Fruit fly (Drosophila melanogaster) whole organism, embryonic: ENCODE data around the gene Ctr1A.

Source experiments
- ATbp ChIP-seq: fragments of 200-800 bp; sonication (Bioruptor generic); optimal IDR thresholded peaks from 2 replicates; lab custom pipeline; 2017; ENCODE audit warnings: missing biosample characterization, mild to moderate bottlenecking, missing genetic modification characterization, missing genetic modification reagents
- Adf1 ChIP-seq: fragments of 200-800 bp; sonication (Bioruptor generic); IDR thresholded peaks from 2 replicates; pipeline ENCODE4 v1.3.6; 2022; ENCODE audit warnings: missing biosample characterization, missing genetic modification characterization
- Blimp-1 ChIP-seq: fragments of 200-800 bp; sonication (Bioruptor generic); optimal IDR thresholded peaks from 3 replicates; lab custom pipeline; 2018; ENCODE audit warnings: missing biosample characterization, missing genetic modification characterization, mild to moderate bottlenecking, moderate library complexity, missing genetic modification reagents
- CG10654 ChIP-seq: fragments of 200-800 bp; sonication (Bioruptor generic); optimal IDR thresholded peaks from 2 replicates; lab custom pipeline; 2016; ENCODE audit warnings: missing biosample characterization, missing genetic modification characterization
- CG11696 ChIP-seq: fragments of 200-800 bp; sonication (Bioruptor generic); IDR thresholded peaks from 2 replicates; pipeline ENCODE4 v1.3.6; 2022; ENCODE audit warnings: missing biosample characterization, missing genetic modification characterization
- CG12219 ChIP-seq: fragments of 200-800 bp; sonication (Bioruptor generic); optimal IDR thresholded peaks from 3 replicates; lab custom pipeline; 2018; ENCODE audit warnings: missing biosample characterization, mild to moderate bottlenecking, missing genetic modification characterization
- CG13624 ChIP-seq: fragments of 200-800 bp; sonication (Bioruptor generic); optimal IDR thresholded peaks from 2 replicates; lab custom pipeline; 2016; ENCODE audit warnings: missing biosample characterization, missing genetic modification characterization
- CG13775 ChIP-seq: fragments of 200-800 bp; sonication (Bioruptor generic); optimal IDR thresholded peaks from 3 replicates; lab custom pipeline; 2017; ENCODE audit warnings: missing biosample characterization, mild to moderate bottlenecking, missing genetic modification characterization
- CG14710 ChIP-seq: fragments of 200-800 bp; sonication (Bioruptor generic); optimal IDR thresholded peaks from 3 replicates; lab custom pipeline; 2019; ENCODE audit warnings: missing biosample characterization, mild to moderate bottlenecking, missing genetic modification characterization, moderate library complexity
- CG15073 ChIP-seq: fragments of 200-800 bp; sonication (Bioruptor generic); optimal IDR thresholded peaks from 2 replicates; lab custom pipeline; 2016; ENCODE audit warnings: missing biosample characterization, missing genetic modification characterization
- CG31365 ChIP-seq: fragments of 200-800 bp; sonication (Bioruptor generic); optimal IDR thresholded peaks from 2 replicates; lab custom pipeline; 2018; ENCODE audit warnings: missing biosample characterization, mild to moderate bottlenecking, missing genetic modification characterization
- CG3163 ChIP-seq: fragments of 200-800 bp; sonication (Bioruptor generic); optimal IDR thresholded peaks from 3 replicates; lab custom pipeline; 2016; ENCODE audit warnings: missing biosample characterization, missing genetic modification characterization
- CG3281 ChIP-seq: fragments of 200-800 bp; sonication (Bioruptor generic); optimal IDR thresholded peaks from 3 replicates; lab custom pipeline; 2017; ENCODE audit warnings: missing biosample characterization, mild to moderate bottlenecking, missing genetic modification characterization
- CG4360 ChIP-seq: fragments of 200-800 bp; sonication (Bioruptor generic); IDR thresholded peaks from 2 replicates; pipeline ENCODE4 v1.3.6; 2022; ENCODE audit warnings: missing biosample characterization, missing genetic modification characterization
- CG4707 ChIP-seq: fragments of 200-800 bp; sonication (Bioruptor generic); optimal IDR thresholded peaks from 2 replicates; lab custom pipeline; 2018; ENCODE audit warnings: missing biosample characterization, mild to moderate bottlenecking, missing genetic modification characterization, moderate library complexity
- CG6272 ChIP-seq: fragments of 200-800 bp; sonication (Bioruptor generic); IDR thresholded peaks from 2 replicates; pipeline ENCODE4 v1.3.6; 2022; ENCODE audit warnings: missing biosample characterization, missing genetic modification characterization
- CG7745 ChIP-seq: fragments of 200-800 bp; sonication (Bioruptor generic); optimal IDR thresholded peaks from 2 replicates; lab custom pipeline; 2018; ENCODE audit warnings: missing biosample characterization, mild to moderate bottlenecking, missing genetic modification characterization, moderate library complexity
- CG7786 ChIP-seq: fragments of 200-800 bp; sonication (Bioruptor generic); optimal IDR thresholded peaks from 2 replicates; lab custom pipeline; 2016; ENCODE audit warnings: missing biosample characterization, missing genetic modification characterization
- CG7839 ChIP-seq: fragments of 200-800 bp; sonication (Bioruptor generic); optimal IDR thresholded peaks from 3 replicates; lab custom pipeline; 2018; ENCODE audit warnings: missing biosample characterization, mild to moderate bottlenecking, missing genetic modification characterization, moderate library complexity
- CG8388 ChIP-seq: fragments of 200-800 bp; sonication (Bioruptor generic); optimal IDR thresholded peaks from 2 replicates; lab custom pipeline; 2019; ENCODE audit warnings: missing biosample characterization, mild to moderate bottlenecking, missing genetic modification characterization, moderate library complexity
- Chrac-16 ChIP-seq: fragments of 200-800 bp; sonication (Bioruptor generic); optimal IDR thresholded peaks from 3 replicates; lab custom pipeline; 2016; ENCODE audit warnings: missing biosample characterization, missing genetic modification characterization
- CkIIα-i1 ChIP-seq: fragments of 200-800 bp; sonication (Bioruptor generic); IDR thresholded peaks from 2 replicates; pipeline ENCODE4 v1.3.6; 2022; ENCODE audit warnings: missing biosample characterization, missing genetic modification characterization
- D19A ChIP-seq: fragments of 200-800 bp; optimal IDR thresholded peaks from 3 replicates; lab custom pipeline; 2019; ENCODE audit warnings: missing biosample characterization, mild to moderate bottlenecking, missing genetic modification characterization, moderate library complexity
- Doc3 ChIP-seq: fragments of 200-800 bp; sonication (Bioruptor generic); IDR thresholded peaks from 3 replicates; pipeline ENCODE4 v1.3.6; 2022; ENCODE audit warnings: missing biosample characterization, missing genetic modification characterization; ENCODE audit not compliant: partially characterized antibody
- Fer3 ChIP-seq: fragments of 200-800 bp; sonication (Bioruptor generic); optimal IDR thresholded peaks from 2 replicates; lab custom pipeline; 2018; ENCODE audit warnings: missing biosample characterization, mild to moderate bottlenecking, missing genetic modification characterization, moderate library complexity
- Hmr ChIP-seq: fragments of 200-800 bp; sonication (Bioruptor generic); optimal IDR thresholded peaks from 3 replicates; lab custom pipeline; 2017; ENCODE audit warnings: mild to moderate bottlenecking, missing biosample characterization, missing genetic modification reagents, missing genetic modification characterization
- Hsf ChIP-seq: fragments of 200-800 bp; sonication (Bioruptor generic); optimal IDR thresholded peaks from 3 replicates; lab custom pipeline; 2016; ENCODE audit warnings: missing biosample characterization, missing genetic modification characterization
- MBD-R2 ChIP-seq: fragments of 200-800 bp; sonication (Bioruptor generic); IDR thresholded peaks from 2 replicates; pipeline ENCODE4 v1.3.6; 2022; ENCODE audit warnings: missing biosample characterization, missing genetic modification characterization
- NC2α ChIP-seq: fragments of 200-800 bp; sonication (Bioruptor generic); optimal IDR thresholded peaks from 2 replicates; lab custom pipeline; 2016; ENCODE audit warnings: missing biosample characterization, missing genetic modification characterization
- Side ChIP-seq: fragments of 200-800 bp; sonication (Bioruptor generic); optimal IDR thresholded peaks from 2 replicates; lab custom pipeline; 2016; ENCODE audit warnings: missing biosample characterization, missing genetic modification characterization
- abd-A ChIP-seq: fragments of 200-800 bp; sonication (Bioruptor generic); optimal IDR thresholded peaks from 3 replicates; lab custom pipeline; 2019; ENCODE audit warnings: missing biosample characterization, mild to moderate bottlenecking, missing genetic modification characterization, moderate library complexity
- amos ChIP-seq: fragments of 200-800 bp; sonication (Bioruptor generic); IDR thresholded peaks from 2 replicates; pipeline ENCODE4 v1.3.6; 2022; ENCODE audit warnings: missing biosample characterization, missing genetic modification characterization; ENCODE audit not compliant: partially characterized antibody
- caup ChIP-seq: fragments of 200-800 bp; sonication (Bioruptor generic); optimal IDR thresholded peaks from 3 replicates; lab custom pipeline; 2017; ENCODE audit warnings: missing biosample characterization, mild to moderate bottlenecking, missing genetic modification characterization, moderate library complexity; ENCODE audit not compliant: severe bottlenecking
- da ChIP-seq: fragments of 200-800 bp; sonication (Bioruptor generic); optimal IDR thresholded peaks from 2 replicates; lab custom pipeline; 2016; ENCODE audit warnings: missing biosample characterization, missing genetic modification characterization
- ems ChIP-seq: fragments of 200-800 bp; sonication (Bioruptor generic); optimal IDR thresholded peaks from 3 replicates; lab custom pipeline; 2016; ENCODE audit warnings: missing biosample characterization, missing genetic modification characterization
- gce ChIP-seq: fragments of 200-800 bp; sonication (Bioruptor generic); IDR thresholded peaks from 3 replicates; pipeline ENCODE4 v1.3.6; 2022; ENCODE audit warnings: missing biosample characterization, missing genetic modification characterization
- gcm ChIP-seq: fragments of 200-800 bp; sonication (Bioruptor generic); optimal IDR thresholded peaks from 2 replicates; lab custom pipeline; 2019; ENCODE audit warnings: missing biosample characterization, mild to moderate bottlenecking, missing genetic modification characterization, moderate library complexity
- grau ChIP-seq: fragments of 200-800 bp; optimal IDR thresholded peaks from 3 replicates; lab custom pipeline; 2019; ENCODE audit warnings: missing biosample characterization, mild to moderate bottlenecking, missing genetic modification characterization, moderate library complexity
- hkb ChIP-seq, 2 experiments: fragments of 200-800 bp in 1 of 2; fragments of >200 bp in 1 of 2; sonication (Bioruptor generic) in 1 of 2; IDR thresholded peaks in 1 of 2; optimal IDR thresholded peaks in 1 of 2; 2 replicates each; pipeline versions ENCODE4 v1.3.6 to Lab custom; 2017 to 2022; ENCODE audit warnings: missing biosample characterization in 1 of 2, missing genetic modification characterization in 1 of 2
- kni ChIP-seq: fragments of 200-800 bp; sonication (Bioruptor generic); optimal IDR thresholded peaks from 3 replicates; lab custom pipeline; 2017; ENCODE audit warnings: mild to moderate bottlenecking, missing biosample characterization, missing genetic modification reagents, missing genetic modification characterization
- peb ChIP-seq: fragments of 200-800 bp; sonication (Bioruptor generic); IDR thresholded peaks from 2 replicates; pipeline ENCODE4 v1.3.6; 2022; ENCODE audit warnings: missing biosample characterization, missing genetic modification characterization
- pros ChIP-seq: fragments of 200-800 bp; sonication (Bioruptor generic); optimal IDR thresholded peaks from 3 replicates; lab custom pipeline; 2019; ENCODE audit warnings: missing biosample characterization, mild to moderate bottlenecking, missing genetic modification characterization, moderate library complexity
- row ChIP-seq: fragments of 200-800 bp; sonication (Bioruptor generic); IDR thresholded peaks from 3 replicates; pipeline ENCODE4 v1.3.6; 2022; ENCODE audit warnings: missing biosample characterization, missing genetic modification characterization
- sna ChIP-seq: fragments of 200-800 bp; sonication (Bioruptor generic); IDR thresholded peaks from 2 replicates; pipeline ENCODE4 v1.3.6; 2022; ENCODE audit warnings: missing biosample characterization, missing genetic modification characterization; ENCODE audit not compliant: partially characterized antibody
- so ChIP-seq: fragments of 200-800 bp; sonication (Bioruptor generic); IDR thresholded peaks from 3 replicates; pipeline ENCODE4 v1.3.6; 2022; ENCODE audit warnings: missing biosample characterization, missing genetic modification characterization
- sug ChIP-seq: fragments of 200-800 bp; optimal IDR thresholded peaks from 2 replicates; lab custom pipeline; 2019; ENCODE audit warnings: missing biosample characterization, mild to moderate bottlenecking, missing genetic modification characterization, moderate library complexity
- tin ChIP-seq: fragments of 200-800 bp; sonication (Bioruptor generic); optimal IDR thresholded peaks from 3 replicates; lab custom pipeline; 2016; ENCODE audit warnings: missing biosample characterization, missing genetic modification characterization
- tio ChIP-seq: fragments of 200-800 bp; sonication (Bioruptor generic); optimal IDR thresholded peaks from 2 replicates; lab custom pipeline; 2017; ENCODE audit warnings: missing biosample characterization, missing genetic modification characterization, inconsistent platforms
- tna ChIP-seq: fragments of 200-800 bp; sonication (Bioruptor generic); IDR thresholded peaks from 2 replicates; pipeline ENCODE4 v1.3.6; 2022; ENCODE audit warnings: missing biosample characterization, missing genetic modification characterization; ENCODE audit not compliant: partially characterized antibody
- trh ChIP-seq: fragments of 200-800 bp; sonication (Bioruptor generic); optimal IDR thresholded peaks from 2 replicates; lab custom pipeline; 2016; ENCODE audit warnings: missing biosample characterization, missing genetic modification characterization

Gene Ctr1A

dm6 chrX:6698248-6698812, 36.9 kb downstream of the Ctr1A start, which contains the start of gene CG14440 (continued):
- TF ChIP-seq gce (no peak), CG3163 (GFP tag; lab: Kevin White, UChicago) (no peak), hkb (optimal IDR thresholded peaks at IDR 0.05; lab: Kevin White, UChicago) (no peak), hkb (GFP tag; IDR thresholded peaks at IDR 0.05; lab: Robert Waterston, UW) (peak; percentile 40; the same call in 1 of the 2 replicates), CG15073 (GFP tag; lab: Kevin White, UChicago) (no peak), tna (GFP tag; lab: Robert Waterston, UW) (0 out of 2 replicates have a peak, but pooled peaks have one; percentile 27), caup (peak; percentile 28), MBD-R2 (GFP tag; lab: Robert Waterston, UW) (peak; percentile 39), row (GFP tag; lab: Robert Waterston, UW) (peak; percentile 71), so (no peak), Doc3 (no peak), CG10654 (GFP tag; lab: Kevin White, UChicago) (no peak), CG7745 (tag; lab: Kevin White, UChicago) (no peak), gcm (GFP tag; lab: Kevin White, UChicago) (no peak), CG31365 (tag; lab: Kevin White, UChicago) (no peak), CG7839 (no peak), peb (no peak), Chrac-16 (GFP tag; lab: Kevin White, UChicago) (no peak), Hsf (GFP tag; lab: Kevin White, UChicago) (no peak), CG11696 (no peak), D19A (tag; lab: Kevin White, UChicago) (no peak), Side (no peak), amos (no peak; the same call in 1 of the 2 replicates), abd-A (tag; lab: Kevin White, UChicago) (peak; percentile 36), grau (tag; lab: Kevin White, UChicago) (no peak), CG8388 (GFP tag; lab: Kevin White, UChicago) (no peak), CG13624 (GFP tag; lab: Kevin White, UChicago) (no peak), trh (GFP tag; lab: Kevin White, UChicago) (no peak), ems (GFP tag; lab: Kevin White, UChicago) (no peak), Fer3 (tag; lab: Kevin White, UChicago) (no peak), CG7786 (GFP tag; lab: Kevin White, UChicago) (no peak), sug (tag; lab: Kevin White, UChicago) (peak; percentile 5), sna (GFP tag; lab: Robert Waterston, UW) (no peak), ATbp (GFP tag; lab: Kevin White, UChicago) (no peak), kni (peak; percentile 5), CG4360 (GFP tag; lab: Robert Waterston, UW) (no peak), CG13775 (no peak), CkIIα-i1 (GFP tag; lab: Robert Waterston, UW) (no peak), da (GFP tag; lab: Kevin White, UChicago) (no peak), CG12219 (GFP tag; lab: Kevin White, UChicago) (no peak), CG14710 (tag; lab: Kevin White, UChicago) (no peak), Adf1 (no peak; the same call in 1 of the 2 replicates), Hmr (GFP tag; lab: Kevin White, UChicago) (peak; percentile 18), pros (GFP tag; lab: Kevin White, UChicago) (no peak), CG4707 (no peak), tin (GFP tag; lab: Kevin White, UChicago) (no peak), NC2α (GFP tag; lab: Kevin White, UChicago) (no peak), CG3281 (no peak), tio (GFP tag; lab: Kevin White, UChicago) (no peak), Blimp-1 (GFP tag; lab: Kevin White, UChicago) (no peak), CG6272 (GFP tag; lab: Robert Waterston, UW) (no peak)
